Fruit fly (Drosophila melanogaster) whole organism, embryonic: ENCODE measurements around the gene sro.
A peak's percentile ranks its signal among the peaks of the same experiment; 100 is the strongest.

Experiments used
- Atf3 ChIP-seq: fragments of 200-800 bp; sonication (Bioruptor generic); optimal IDR thresholded peaks from 3 replicates; lab custom pipeline; 2016; ENCODE audit warnings: missing biosample characterization, missing genetic modification characterization
- CG10209 ChIP-seq: fragments of 200-800 bp; sonication (Bioruptor generic); optimal IDR thresholded peaks from 3 replicates; lab custom pipeline; 2017; ENCODE audit warnings: missing biosample characterization, mild to moderate bottlenecking, missing genetic modification characterization, missing genetic modification reagents
- CG10366 ChIP-seq: fragments of 200-800 bp; sonication (Bioruptor generic); IDR thresholded peaks from 2 replicates; pipeline ENCODE4 v1.3.6; 2022; ENCODE audit warnings: missing biosample characterization, missing genetic modification characterization
- CG10462 ChIP-seq: fragments of 200-800 bp; sonication (Bioruptor generic); optimal IDR thresholded peaks from 2 replicates; lab custom pipeline; 2016; ENCODE audit warnings: missing biosample characterization, missing genetic modification characterization
- CG12659 ChIP-seq: fragments of 200-800 bp; sonication (Bioruptor generic); optimal IDR thresholded peaks from 3 replicates; lab custom pipeline; 2017; ENCODE audit warnings: mild to moderate bottlenecking, missing biosample characterization, missing genetic modification reagents, missing genetic modification characterization
- CG12769 ChIP-seq: fragments of 200-800 bp; sonication (Bioruptor generic); optimal IDR thresholded peaks from 2 replicates; lab custom pipeline; 2019; ENCODE audit warnings: missing biosample characterization, mild to moderate bottlenecking, missing genetic modification characterization, moderate library complexity
- CG13424 ChIP-seq: fragments of 200-800 bp; sonication (Bioruptor generic); optimal IDR thresholded peaks from 2 replicates; lab custom pipeline; 2019; ENCODE audit warnings: missing biosample characterization, mild to moderate bottlenecking, missing genetic modification characterization, moderate library complexity
- CG15479 ChIP-seq: fragments of 200-800 bp; sonication (Bioruptor generic); optimal IDR thresholded peaks from 3 replicates; lab custom pipeline; 2019; ENCODE audit warnings: missing biosample characterization, mild to moderate bottlenecking, missing genetic modification characterization, moderate library complexity
- CG1603 ChIP-seq: fragments of 200-800 bp; sonication (Bioruptor generic); optimal IDR thresholded peaks from 2 replicates; lab custom pipeline; 2019; ENCODE audit warnings: missing biosample characterization, mild to moderate bottlenecking, missing genetic modification characterization, moderate library complexity
- CG17328 ChIP-seq: fragments of 200-800 bp; sonication (Bioruptor generic); IDR thresholded peaks from 2 replicates; pipeline ENCODE4 v1.3.6; 2022; ENCODE audit warnings: missing biosample characterization, missing genetic modification characterization
- CG17612 ChIP-seq: fragments of 200-800 bp; sonication (Bioruptor generic); IDR thresholded peaks from 2 replicates; pipeline ENCODE4 v1.3.6; 2022; ENCODE audit warnings: missing biosample characterization, missing genetic modification characterization
- CG18764 ChIP-seq: fragments of 200-800 bp; sonication (Bioruptor generic); optimal IDR thresholded peaks from 3 replicates; lab custom pipeline; 2016; ENCODE audit warnings: missing biosample characterization, missing genetic modification characterization
- CG2202 ChIP-seq: fragments of 200-800 bp; sonication (Bioruptor generic); optimal IDR thresholded peaks from 2 replicates; lab custom pipeline; 2018; ENCODE audit warnings: missing biosample characterization, mild to moderate bottlenecking, missing genetic modification characterization
- CG30403 ChIP-seq: fragments of 200-800 bp; sonication (Bioruptor generic); optimal IDR thresholded peaks from 3 replicates; lab custom pipeline; 2016; ENCODE audit warnings: missing biosample characterization, missing genetic modification characterization
- CG3163 ChIP-seq: fragments of 200-800 bp; sonication (Bioruptor generic); optimal IDR thresholded peaks from 3 replicates; lab custom pipeline; 2016; ENCODE audit warnings: missing biosample characterization, missing genetic modification characterization
- CG3847 ChIP-seq: fragments of 200-800 bp; sonication (Bioruptor generic); IDR thresholded peaks from 2 replicates; pipeline ENCODE4 v1.3.6; 2022; ENCODE audit warnings: missing biosample characterization, missing genetic modification characterization
- CG6254 ChIP-seq: fragments of 200-800 bp; sonication (Bioruptor generic); optimal IDR thresholded peaks from 3 replicates; lab custom pipeline; 2017; ENCODE audit warnings: mild to moderate bottlenecking, missing biosample characterization, missing genetic modification reagents, missing genetic modification characterization
- CG9215 ChIP-seq: fragments of 200-800 bp; sonication (Bioruptor generic); IDR thresholded peaks from 2 replicates; pipeline ENCODE4 v1.3.6; 2022; ENCODE audit warnings: missing biosample characterization, missing genetic modification characterization
- CG9876 ChIP-seq: fragments of 200-800 bp; sonication (Bioruptor generic); optimal IDR thresholded peaks from 2 replicates; lab custom pipeline; 2016; ENCODE audit warnings: missing biosample characterization, missing genetic modification characterization
- CG9932 ChIP-seq: fragments of 200-800 bp; sonication (Bioruptor generic); IDR thresholded peaks from 2 replicates; pipeline ENCODE4 v1.3.6; 2022; ENCODE audit warnings: missing biosample characterization, missing genetic modification characterization
- Camta ChIP-seq: fragments of 200-800 bp; sonication (Bioruptor generic); optimal IDR thresholded peaks from 2 replicates; lab custom pipeline; 2016; ENCODE audit warnings: missing biosample characterization, missing genetic modification characterization
- D19B ChIP-seq: fragments of 200-800 bp; sonication (Bioruptor generic); optimal IDR thresholded peaks from 2 replicates; lab custom pipeline; 2017; ENCODE audit warnings: missing biosample characterization, mild to moderate bottlenecking, missing genetic modification characterization
- Dbx ChIP-seq: fragments of 200-800 bp; sonication (Bioruptor generic); IDR thresholded peaks from 3 replicates; pipeline ENCODE4 v1.3.6; 2022; ENCODE audit warnings: missing biosample characterization, missing genetic modification characterization
- Doc3 ChIP-seq: fragments of 200-800 bp; sonication (Bioruptor generic); IDR thresholded peaks from 3 replicates; pipeline ENCODE4 v1.3.6; 2022; ENCODE audit warnings: missing biosample characterization, missing genetic modification characterization; ENCODE audit not compliant: partially characterized antibody
- Elba2 ChIP-seq: fragments of 200-800 bp; sonication (Bioruptor generic); optimal IDR thresholded peaks from 3 replicates; lab custom pipeline; 2016; ENCODE audit warnings: missing biosample characterization, missing genetic modification characterization
- Fer2 ChIP-seq: fragments of 200-800 bp; sonication (Bioruptor generic); optimal IDR thresholded peaks from 2 replicates; lab custom pipeline; 2018; ENCODE audit warnings: missing biosample characterization, mild to moderate bottlenecking, missing genetic modification characterization, moderate library complexity
- Kr ChIP-seq: fragments of 200-800 bp; sonication (Bioruptor generic); optimal IDR thresholded peaks from 2 replicates; lab custom pipeline; 2017; ENCODE audit warnings: missing biosample characterization, mild to moderate bottlenecking, missing genetic modification characterization
- Lim3 ChIP-seq: fragments of 200-800 bp; sonication (Bioruptor generic); IDR thresholded peaks from 2 replicates; pipeline ENCODE4 v1.3.6; 2022; ENCODE audit warnings: missing biosample characterization, missing genetic modification characterization
- Mad ChIP-seq: fragments of 200-800 bp; sonication (Bioruptor generic); optimal IDR thresholded peaks from 2 replicates; lab custom pipeline; 2016; ENCODE audit warnings: missing biosample characterization, missing genetic modification characterization
- NC2β ChIP-seq: fragments of 200-800 bp; sonication (Bioruptor generic); optimal IDR thresholded peaks from 2 replicates; lab custom pipeline; 2016; ENCODE audit warnings: missing biosample characterization, missing genetic modification characterization
- Rx ChIP-seq: fragments of 200-800 bp; sonication (Bioruptor generic); IDR thresholded peaks from 2 replicates; pipeline ENCODE4 v1.3.6; 2022; ENCODE audit warnings: missing biosample characterization, missing genetic modification characterization
- Stat92E ChIP-seq, 3 experiments: fragments of >200 bp in 2 of 3; fragments of 200-800 bp in 1 of 3; sonication (Bioruptor generic) in 1 of 3; optimal IDR thresholded peaks; 2 replicates each; lab custom pipeline; 2017 to 2019; ENCODE audit warnings: missing biosample characterization in 3 of 3, missing genetic modification characterization in 3 of 3, mild to moderate bottlenecking in 1 of 3, moderate library complexity in 1 of 3
- TFAM ChIP-seq: fragments of 200-800 bp; sonication (Bioruptor generic); optimal IDR thresholded peaks from 2 replicates; lab custom pipeline; 2017; ENCODE audit warnings: missing biosample characterization, missing genetic modification characterization, inconsistent platforms
- Vsx1 ChIP-seq: fragments of 200-800 bp; sonication (Bioruptor generic); optimal IDR thresholded peaks from 2 replicates; lab custom pipeline; 2017; ENCODE audit warnings: missing biosample characterization, mild to moderate bottlenecking, missing genetic modification characterization, missing genetic modification reagents
- Xbp1 ChIP-seq: fragments of 200-800 bp; sonication (Bioruptor generic); optimal IDR thresholded peaks from 3 replicates; lab custom pipeline; 2016; ENCODE audit warnings: missing biosample characterization, mild to moderate bottlenecking, missing genetic modification characterization
- cas ChIP-seq: fragments of 200-800 bp; sonication (Bioruptor generic); IDR thresholded peaks from 2 replicates; pipeline ENCODE4 v1.3.6; 2022; ENCODE audit warnings: missing biosample characterization, missing genetic modification characterization
- dm ChIP-seq: fragments of 200-800 bp; sonication (Bioruptor generic); optimal IDR thresholded peaks from 3 replicates; lab custom pipeline; 2016; ENCODE audit warnings: missing biosample characterization, missing genetic modification characterization
- dpn ChIP-seq, 2 experiments: fragments of 200-800 bp; sonication (Bioruptor generic); optimal IDR thresholded peaks; 3 replicates each; lab custom pipeline; 2016; ENCODE audit warnings: missing biosample characterization in 2 of 2, missing genetic modification characterization in 2 of 2
- dysf ChIP-seq: fragments of 200-800 bp; sonication (Bioruptor generic); IDR thresholded peaks from 3 replicates; pipeline ENCODE4 v1.3.6; 2022; ENCODE audit warnings: missing biosample characterization, missing genetic modification characterization
- ems ChIP-seq: fragments of 200-800 bp; sonication (Bioruptor generic); optimal IDR thresholded peaks from 3 replicates; lab custom pipeline; 2016; ENCODE audit warnings: missing biosample characterization, missing genetic modification characterization
- gsb-n ChIP-seq: fragments of 200-800 bp; sonication (Bioruptor generic); optimal IDR thresholded peaks from 3 replicates; lab custom pipeline; 2018; ENCODE audit warnings: missing biosample characterization, mild to moderate bottlenecking, missing genetic modification characterization
- klu ChIP-seq: fragments of 200-800 bp; sonication (Bioruptor generic); IDR thresholded peaks from 2 replicates; pipeline ENCODE4 v1.3.6; 2022; ENCODE audit warnings: missing biosample characterization, missing genetic modification characterization
- pan ChIP-seq, 4 experiments: fragments of >200 bp in 3 of 4; fragments of 200-800 bp in 1 of 4; sonication (Bioruptor generic) in 1 of 4; optimal IDR thresholded peaks in 3 of 4; IDR thresholded peaks in 1 of 4; 2 replicates each; pipeline versions ENCODE4 v1.3.6 to Lab custom; 2017 to 2022; ENCODE audit warnings: missing biosample characterization in 2 of 4, missing genetic modification characterization in 2 of 4, mixed read lengths in 1 of 4
- pfk ChIP-seq: fragments of 200-800 bp; sonication (Bioruptor generic); optimal IDR thresholded peaks from 2 replicates; lab custom pipeline; 2018; ENCODE audit warnings: missing biosample characterization, mild to moderate bottlenecking, missing genetic modification characterization, moderate library complexity
- pho ChIP-seq: fragments of 200-800 bp; sonication (Bioruptor generic); optimal IDR thresholded peaks from 2 replicates; lab custom pipeline; 2016; ENCODE audit warnings: missing biosample characterization, missing genetic modification characterization
- psq ChIP-seq: fragments of 200-800 bp; sonication (Bioruptor generic); optimal IDR thresholded peaks from 2 replicates; lab custom pipeline; 2017; ENCODE audit warnings: missing biosample characterization, missing genetic modification characterization
- sens ChIP-seq: fragments of 200-800 bp; sonication (Bioruptor generic); peaks from one replicate; lab custom pipeline; 2016; ENCODE audit warnings: missing biosample characterization, missing genetic modification characterization
- sqz ChIP-seq: fragments of 200-800 bp; sonication (Bioruptor generic); optimal IDR thresholded peaks from 3 replicates; lab custom pipeline; 2018; ENCODE audit warnings: missing biosample characterization, mild to moderate bottlenecking, missing genetic modification characterization
- stc ChIP-seq: fragments of 200-800 bp; sonication (Bioruptor generic); IDR thresholded peaks from 2 replicates; pipeline ENCODE4 v1.3.6; 2022; ENCODE audit warnings: missing biosample characterization, missing genetic modification characterization
- tgo ChIP-seq: fragments of 200-800 bp; sonication (Bioruptor generic); IDR thresholded peaks from 3 replicates; pipeline ENCODE4 v1.3.6; 2022; ENCODE audit warnings: missing biosample characterization, missing genetic modification characterization
- tx ChIP-seq: fragments of 200-800 bp; sonication (Bioruptor generic); optimal IDR thresholded peaks from 2 replicates; lab custom pipeline; 2016; ENCODE audit warnings: missing biosample characterization, missing genetic modification characterization

Gene sro

dm6 chr3R:29755248-29755647, 39.1 kb upstream of the sro start (continued):
- TF ChIP-seq CG10462 (GFP tag; lab: Kevin White, UChicago) (no peak), CG3163 (GFP tag; lab: Kevin White, UChicago) (no peak), CG9215 (GFP tag; lab: Robert Waterston, UW) (no peak), Stat92E (GFP tag; optimal IDR thresholded peaks at IDR 0.05; lab: Kevin White, UChicago) (no peak), gsb-n (tag; lab: Kevin White, UChicago) (no peak), Elba2 (GFP tag; lab: Kevin White, UChicago) (no peak), CG12659 (GFP tag; lab: Kevin White, UChicago) (peak; percentile 1), Xbp1 (GFP tag; lab: Kevin White, UChicago) (peak; percentile 31), CG13424 (tag; lab: Kevin White, UChicago) (peak; percentile 30), psq (GFP tag; lab: Kevin White, UChicago) (no peak), Mad (GFP tag; lab: Kevin White, UChicago) (no peak), tgo (GFP tag; lab: Robert Waterston, UW) (peak; percentile 44; the same call in 2 of the 3 replicates), Vsx1 (no peak), Dbx (GFP tag; lab: Robert Waterston, UW) (no peak), Rx (GFP tag; lab: Robert Waterston, UW) (peak; percentile 56; the same call in 1 of the 2 replicates), klu (no peak), CG15479 (GFP tag; lab: Kevin White, UChicago) (no peak), sqz (GFP tag; lab: Kevin White, UChicago) (no peak), sens (GFP tag; lab: Kevin White, UChicago) (peak; percentile 73), CG10366 (GFP tag; lab: Robert Waterston, UW) (peak; percentile 43; the same call in 1 of the 2 replicates), D19B (GFP tag; lab: Kevin White, UChicago) (no peak), CG10209 (GFP tag; lab: Kevin White, UChicago) (peak; percentile 7), ems (peak; percentile 3), CG18764 (no peak), TFAM (no peak), stc (GFP tag; lab: Robert Waterston, UW) (0 out of 2 replicates have a peak, but pooled peaks have one; percentile 27), cas (GFP tag; lab: Robert Waterston, UW) (no peak), CG1603 (tag; lab: Kevin White, UChicago) (no peak), Doc3 (GFP tag; lab: Robert Waterston, UW) (no peak), CG6254 (GFP tag; lab: Kevin White, UChicago) (no peak), CG12769 (tag; lab: Kevin White, UChicago) (no peak), CG30403 (GFP tag; lab: Kevin White, UChicago) (peak; percentile 12), CG17612 (GFP tag; lab: Robert Waterston, UW) (no peak), CG3847 (GFP tag; lab: Robert Waterston, UW) (no peak), CG17328 (0 out of 2 replicates have a peak, but pooled peaks have one; percentile 18), tx (GFP tag; lab: Kevin White, UChicago) (no peak), Fer2 (tag; lab: Kevin White, UChicago) (no peak), Kr (GFP tag; lab: Kevin White, UChicago) (no peak), CG2202 (tag; lab: Kevin White, UChicago) (no peak), Atf3 (GFP tag; lab: Kevin White, UChicago) (no peak), Lim3 (no peak), Camta (GFP tag; lab: Kevin White, UChicago) (no peak), dpn (GFP tag; optimal IDR thresholded peaks at IDR 0.05; lab: Kevin White, UChicago) (peak in 1 of 2 experiments; percentile 21), dm (no peak), dysf (GFP tag; lab: Robert Waterston, UW) (0 out of 3 replicates have a peak, but pooled peaks have one; percentile 42), CG9932 (GFP tag; lab: Robert Waterston, UW) (no peak), CG9876 (GFP tag; lab: Kevin White, UChicago) (no peak), pan (optimal IDR thresholded peaks at IDR 0.05; lab: Kevin White, UChicago) (no peak), pan (GFP tag; optimal IDR thresholded peaks at IDR 0.05 in 1 of 2, IDR thresholded peaks at IDR 0.05 in 1 of 2) (peak in 1 of 2 experiments; percentile 59), pho (GFP tag; lab: Kevin White, UChicago) (no peak), NC2β (GFP tag; lab: Kevin White, UChicago) (no peak), pfk (no peak)
